Worm (Caenorhabditis elegans) whole organism, L3 larva: ENCODE results near the gene gst-35.

Source experiments
- R02D3.7 ChIP-seq: fragments of 150-350 bp; optimal IDR thresholded peaks from 2 replicates; lab custom pipeline; 2014; ENCODE audit warnings: missing biosample characterization, missing genetic modification characterization
- ceh-9 ChIP-seq: sonication (generic microtip); optimal IDR thresholded peaks from 2 replicates; lab custom pipeline; 2018; ENCODE audit warnings: missing biosample characterization, missing genetic modification characterization
- elt-1 ChIP-seq: fragments of 150-350 bp; optimal IDR thresholded peaks from 2 replicates; lab custom pipeline; 2014; ENCODE audit warnings: missing biosample characterization, missing genetic modification characterization
- fkh-10 ChIP-seq: sonication (generic microtip); optimal IDR thresholded peaks from 2 replicates; lab custom pipeline; 2017; ENCODE audit warnings: missing biosample characterization, missing genetic modification reagents, missing genetic modification characterization
- fos-1 ChIP-seq: fragments of 150-350 bp; optimal IDR thresholded peaks from 2 replicates; lab custom pipeline; 2014; ENCODE audit warnings: missing biosample characterization, missing genetic modification characterization
- nhr-11 ChIP-seq: fragments of 150-350 bp; optimal IDR thresholded peaks from 2 replicates; lab custom pipeline; 2014; ENCODE audit warnings: missing biosample characterization, missing genetic modification characterization
- nhr-23 ChIP-seq: fragments of 150-350 bp; optimal IDR thresholded peaks from 2 replicates; lab custom pipeline; 2014; ENCODE audit warnings: missing biosample characterization, missing genetic modification reagents, missing genetic modification characterization
- pha-4 ChIP-seq: fragments of 150-350 bp; optimal IDR thresholded peaks from 2 replicates; lab custom pipeline; 2014; ENCODE audit warnings: missing biosample characterization, missing genetic modification reagents, missing genetic modification characterization
- unc-62 ChIP-seq: fragments of 150-350 bp; sonication (generic microtip); optimal IDR thresholded peaks from 4 replicates; lab custom pipeline; 2014; ENCODE audit warnings: missing biosample characterization, missing genetic modification reagents, missing genetic modification characterization

DNA sequence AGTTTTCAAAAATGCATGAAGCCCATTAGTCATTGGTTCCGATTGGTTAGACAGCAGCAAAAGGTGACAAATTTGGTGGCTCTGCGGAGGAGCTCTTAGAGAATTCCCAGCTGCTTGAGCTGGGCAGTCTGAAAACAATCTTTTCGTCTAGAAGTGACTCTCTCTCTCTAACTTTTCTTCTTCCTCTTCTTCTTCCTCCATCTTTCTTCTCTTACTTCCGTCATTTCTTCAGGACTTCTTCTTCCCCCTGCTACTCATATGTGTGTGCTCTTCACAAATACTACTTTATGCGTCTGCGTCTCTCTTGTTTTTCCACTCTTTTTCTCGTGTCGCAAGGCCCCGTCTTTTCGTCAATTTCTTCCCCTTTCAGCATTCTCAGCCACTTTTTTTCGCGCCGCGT is 4.8 kb upstream of the gst-35 start:
- TF ChIP-seq unc-62 (GFP tag; lab: Kevin White, UChicago) (no peak), fos-1 (no peak), R02D3.7 (tag; lab: Kevin White, UChicago) (no peak), nhr-23 (tag; lab: Kevin White, UChicago) (no peak), nhr-11 (tag; lab: Kevin White, UChicago) (no peak), pha-4 (tag; lab: Kevin White, UChicago) (peak; percentile 55), ceh-9 (tag; lab: Kevin White, UChicago) (no peak), fkh-10 (GFP tag; lab: Kevin White, UChicago) (peak; percentile 11), elt-1 (tag; lab: Kevin White, UChicago) (no peak)
